Fruit fly (Drosophila melanogaster) whole organism, embryonic: Measurements from ENCODE around the gene CG13454.

Experiments used
- B-H2 ChIP-seq: fragments of 200-800 bp; sonication (Bioruptor generic); optimal IDR thresholded peaks from 2 replicates; lab custom pipeline; 2018; ENCODE audit warnings: missing biosample characterization, mild to moderate bottlenecking, missing genetic modification characterization
- BtbVII ChIP-seq: fragments of 200-800 bp; sonication (Bioruptor generic); optimal IDR thresholded peaks from 3 replicates; lab custom pipeline; 2017; ENCODE audit warnings: missing biosample characterization, mild to moderate bottlenecking, missing genetic modification characterization
- CG11456 ChIP-seq: fragments of 200-800 bp; sonication (Bioruptor generic); IDR thresholded peaks from 3 replicates; pipeline ENCODE4 v1.3.6; 2022; ENCODE audit warnings: missing biosample characterization, missing genetic modification characterization
- CG1233 ChIP-seq: fragments of 200-800 bp; sonication (Bioruptor generic); optimal IDR thresholded peaks from 4 replicates; lab custom pipeline; 2018; ENCODE audit warnings: missing biosample characterization, mild to moderate bottlenecking, missing genetic modification characterization
- CG15269 ChIP-seq: fragments of 200-800 bp; sonication (Bioruptor generic); optimal IDR thresholded peaks from 2 replicates; lab custom pipeline; 2018; ENCODE audit warnings: missing biosample characterization, mild to moderate bottlenecking, missing genetic modification characterization, moderate library complexity
- CG1529 ChIP-seq: fragments of 200-800 bp; sonication (Bioruptor generic); optimal IDR thresholded peaks from 3 replicates; lab custom pipeline; 2018; ENCODE audit warnings: missing biosample characterization, missing genetic modification characterization
- CG2875 ChIP-seq: fragments of 200-800 bp; sonication (Bioruptor generic); optimal IDR thresholded peaks from 2 replicates; lab custom pipeline; 2017; ENCODE audit warnings: missing biosample characterization, mild to moderate bottlenecking, missing genetic modification characterization, missing genetic modification reagents
- CG31224 ChIP-seq: fragments of 200-800 bp; sonication (Bioruptor generic); IDR thresholded peaks from 2 replicates; pipeline ENCODE4 v1.3.6; 2022; ENCODE audit warnings: missing biosample characterization, missing genetic modification characterization
- CG33557 ChIP-seq: fragments of 200-800 bp; sonication (Bioruptor generic); optimal IDR thresholded peaks from 2 replicates; lab custom pipeline; 2019; ENCODE audit warnings: missing biosample characterization, mild to moderate bottlenecking, missing genetic modification characterization, moderate library complexity
- CG4854 ChIP-seq: fragments of 200-800 bp; sonication (Bioruptor generic); optimal IDR thresholded peaks from 2 replicates; lab custom pipeline; 2016; ENCODE audit warnings: missing biosample characterization, missing genetic modification characterization, inconsistent platforms
- CG6813 ChIP-seq: fragments of 200-800 bp; sonication (Bioruptor generic); optimal IDR thresholded peaks from 2 replicates; lab custom pipeline; 2017; ENCODE audit warnings: missing biosample characterization, missing genetic modification characterization, mild to moderate bottlenecking, moderate library complexity, missing genetic modification reagents
- CG7271 ChIP-seq: fragments of 200-800 bp; sonication (Bioruptor generic); optimal IDR thresholded peaks from 2 replicates; lab custom pipeline; 2018; ENCODE audit warnings: missing biosample characterization, mild to moderate bottlenecking, missing genetic modification characterization, moderate library complexity
- CG7786 ChIP-seq: fragments of 200-800 bp; sonication (Bioruptor generic); optimal IDR thresholded peaks from 2 replicates; lab custom pipeline; 2016; ENCODE audit warnings: missing biosample characterization, missing genetic modification characterization
- CG7963 ChIP-seq: fragments of 200-800 bp; sonication (Bioruptor generic); IDR thresholded peaks from 3 replicates; pipeline ENCODE4 v1.3.6; 2022; ENCODE audit warnings: missing biosample characterization, missing genetic modification characterization; ENCODE audit not compliant: partially characterized antibody
- CG8359 ChIP-seq: fragments of 200-800 bp; sonication (Bioruptor generic); optimal IDR thresholded peaks from 2 replicates; lab custom pipeline; 2017; ENCODE audit warnings: missing biosample characterization, mild to moderate bottlenecking, missing genetic modification characterization, borderline replicate concordance
- D ChIP-seq, 2 experiments: fragments of 200-800 bp in 1 of 2; fragments of >200 bp in 1 of 2; sonication (Bioruptor generic) in 1 of 2; optimal IDR thresholded peaks; 2 replicates in 1 of 2; 3 replicates in 1 of 2; lab custom pipeline; 2017; ENCODE audit warnings: mild to moderate bottlenecking in 1 of 2, missing biosample characterization in 1 of 2, missing genetic modification characterization in 1 of 2, missing genetic modification reagents in 1 of 2
- Dbx ChIP-seq: fragments of 200-800 bp; sonication (Bioruptor generic); IDR thresholded peaks from 3 replicates; pipeline ENCODE4 v1.3.6; 2022; ENCODE audit warnings: missing biosample characterization, missing genetic modification characterization
- Dfd ChIP-seq, 2 experiments: fragments of >200 bp; optimal IDR thresholded peaks; 2 replicates each; lab custom pipeline; 2017; ENCODE audit warnings: missing biosample characterization in 2 of 2, missing genetic modification characterization in 2 of 2
- Doc2 ChIP-seq: fragments of 200-800 bp; sonication (Bioruptor generic); IDR thresholded peaks from 2 replicates; pipeline ENCODE4 v1.3.6; 2022; ENCODE audit warnings: missing biosample characterization, missing genetic modification characterization
- ERR ChIP-seq: fragments of 200-800 bp; sonication (Bioruptor generic); optimal IDR thresholded peaks from 2 replicates; lab custom pipeline; 2016; ENCODE audit warnings: missing biosample characterization, missing genetic modification characterization
- HmgD ChIP-seq: fragments of 200-800 bp; sonication (Bioruptor generic); optimal IDR thresholded peaks from 3 replicates; lab custom pipeline; 2016; ENCODE audit warnings: missing biosample characterization, missing genetic modification characterization
- Hr3 ChIP-seq: fragments of 200-800 bp; sonication (Bioruptor generic); optimal IDR thresholded peaks from 3 replicates; lab custom pipeline; 2016; ENCODE audit warnings: missing biosample characterization, missing genetic modification characterization
- Kr ChIP-seq: fragments of 200-800 bp; sonication (Bioruptor generic); optimal IDR thresholded peaks from 2 replicates; lab custom pipeline; 2017; ENCODE audit warnings: missing biosample characterization, mild to moderate bottlenecking, missing genetic modification characterization
- Med ChIP-seq: fragments of 200-800 bp; sonication (Bioruptor generic); peaks from one replicate; lab custom pipeline; 2016; ENCODE audit warnings: missing biosample characterization, missing genetic modification characterization, mild to moderate bottlenecking, inconsistent platforms, moderate library complexity
- NK7.1 ChIP-seq: fragments of 200-800 bp; sonication (Bioruptor generic); optimal IDR thresholded peaks from 3 replicates; lab custom pipeline; 2016; ENCODE audit warnings: missing biosample characterization, missing genetic modification characterization
- Poxn ChIP-seq: fragments of 200-800 bp; sonication (Bioruptor generic); IDR thresholded peaks from 2 replicates; pipeline ENCODE4 v1.3.6; 2022; ENCODE audit warnings: missing biosample characterization, missing genetic modification characterization
- Rx ChIP-seq: fragments of 200-800 bp; sonication (Bioruptor generic); IDR thresholded peaks from 2 replicates; pipeline ENCODE4 v1.3.6; 2022; ENCODE audit warnings: missing biosample characterization, missing genetic modification characterization
- Sox100B ChIP-seq: fragments of 200-800 bp; sonication (Bioruptor generic); optimal IDR thresholded peaks from 3 replicates; lab custom pipeline; 2018; ENCODE audit warnings: missing biosample characterization, mild to moderate bottlenecking, missing genetic modification characterization
- Sry-δ ChIP-seq: fragments of 200-800 bp; sonication (Bioruptor generic); optimal IDR thresholded peaks from 2 replicates; lab custom pipeline; 2016; ENCODE audit warnings: missing biosample characterization, missing genetic modification characterization
- Taf1 ChIP-seq: fragments of 200-800 bp; sonication (Bioruptor generic); IDR thresholded peaks from 2 replicates; pipeline ENCODE4 v1.3.6; 2022; ENCODE audit warnings: missing biosample characterization, missing genetic modification characterization
- Tbp ChIP-seq: fragments of >200 bp; optimal IDR thresholded peaks from 2 replicates; lab custom pipeline; 2018; ENCODE audit warnings: missing biosample characterization, missing genetic modification characterization
- Trl ChIP-seq, 3 experiments: fragments of >200 bp in 2 of 3; fragments of 200-800 bp in 1 of 3; sonication (Bioruptor generic) in 1 of 3; optimal IDR thresholded peaks; 2 replicates in 1 of 3; 3 replicates in 2 of 3; lab custom pipeline; 2016 to 2017; ENCODE audit warnings: missing biosample characterization in 1 of 3, missing genetic modification characterization in 1 of 3
- ab ChIP-seq: fragments of 200-800 bp; sonication (Bioruptor generic); optimal IDR thresholded peaks from 2 replicates; lab custom pipeline; 2016; ENCODE audit warnings: missing biosample characterization, missing genetic modification characterization
- aop ChIP-seq: fragments of 200-800 bp; sonication (Bioruptor generic); IDR thresholded peaks from 2 replicates; pipeline ENCODE4 v1.3.6; 2022; ENCODE audit warnings: missing biosample characterization, missing genetic modification characterization
- dmrt11E ChIP-seq: fragments of 200-800 bp; sonication (Bioruptor generic); optimal IDR thresholded peaks from 3 replicates; lab custom pipeline; 2018; ENCODE audit warnings: missing biosample characterization, mild to moderate bottlenecking, missing genetic modification characterization, moderate library complexity
- dysf ChIP-seq: fragments of 200-800 bp; sonication (Bioruptor generic); IDR thresholded peaks from 3 replicates; pipeline ENCODE4 v1.3.6; 2022; ENCODE audit warnings: missing biosample characterization, missing genetic modification characterization
- esg ChIP-seq: fragments of 200-800 bp; sonication (Bioruptor generic); conservative IDR thresholded peaks from 2 replicates; pipeline ENCODE4 v1.3.6; 2022; ENCODE audit warnings: missing biosample characterization, missing genetic modification characterization
- gcm2 ChIP-seq: fragments of 200-800 bp; sonication (Bioruptor generic); optimal IDR thresholded peaks from 2 replicates; lab custom pipeline; 2016; ENCODE audit warnings: missing biosample characterization, missing genetic modification characterization
- grn ChIP-seq: fragments of 200-800 bp; sonication (Bioruptor generic); optimal IDR thresholded peaks from 3 replicates; lab custom pipeline; 2017; ENCODE audit warnings: missing biosample characterization, missing genetic modification characterization
- gt ChIP-seq: fragments of 200-800 bp; sonication (Bioruptor generic); IDR thresholded peaks from 2 replicates; pipeline ENCODE4 v1.3.6; 2022; ENCODE audit warnings: missing biosample characterization, missing genetic modification characterization
- ken ChIP-seq: fragments of 200-800 bp; sonication (Bioruptor generic); IDR thresholded peaks from 3 replicates; pipeline ENCODE4 v1.3.6; 2022; ENCODE audit warnings: missing biosample characterization, missing genetic modification characterization
- psq ChIP-seq: fragments of 200-800 bp; sonication (Bioruptor generic); optimal IDR thresholded peaks from 2 replicates; lab custom pipeline; 2017; ENCODE audit warnings: missing biosample characterization, missing genetic modification characterization
- row ChIP-seq: fragments of 200-800 bp; sonication (Bioruptor generic); IDR thresholded peaks from 3 replicates; pipeline ENCODE4 v1.3.6; 2022; ENCODE audit warnings: missing biosample characterization, missing genetic modification characterization
- sqz ChIP-seq: fragments of 200-800 bp; sonication (Bioruptor generic); optimal IDR thresholded peaks from 3 replicates; lab custom pipeline; 2018; ENCODE audit warnings: missing biosample characterization, mild to moderate bottlenecking, missing genetic modification characterization
- sr ChIP-seq: fragments of 200-800 bp; sonication (Bioruptor generic); IDR thresholded peaks from 3 replicates; pipeline ENCODE4 v1.3.6; 2022; ENCODE audit warnings: missing biosample characterization, missing genetic modification characterization
- tna ChIP-seq: fragments of 200-800 bp; sonication (Bioruptor generic); IDR thresholded peaks from 2 replicates; pipeline ENCODE4 v1.3.6; 2022; ENCODE audit warnings: missing biosample characterization, missing genetic modification characterization; ENCODE audit not compliant: partially characterized antibody
- trh ChIP-seq: fragments of 200-800 bp; sonication (Bioruptor generic); optimal IDR thresholded peaks from 2 replicates; lab custom pipeline; 2016; ENCODE audit warnings: missing biosample characterization, missing genetic modification characterization
- twi ChIP-seq: fragments of 200-800 bp; optimal IDR thresholded peaks from 2 replicates; lab custom pipeline; 2019; ENCODE audit warnings: missing biosample characterization, mild to moderate bottlenecking, missing genetic modification characterization, moderate library complexity
- unpg ChIP-seq: fragments of 200-800 bp; sonication (Bioruptor generic); optimal IDR thresholded peaks from 3 replicates; lab custom pipeline; 2018; ENCODE audit warnings: missing biosample characterization, mild to moderate bottlenecking, missing genetic modification characterization, moderate library complexity
- zfh2 ChIP-seq: fragments of 200-800 bp; sonication (Bioruptor generic); optimal IDR thresholded peaks from 2 replicates; lab custom pipeline; 2016; ENCODE audit warnings: missing biosample characterization, missing genetic modification characterization

CG13454 gene

dm6 chr3L:15553993-15554644 is 37.3 kb upstream of the CG13454 start, which contains the start of gene AGO2 (continued):
- TF ChIP-seq dysf (GFP tag; lab: Robert Waterston, UW) (no peak), CG33557 (no peak), CG7271 (tag; lab: Kevin White, UChicago) (peak; percentile 48), trh (GFP tag; lab: Kevin White, UChicago) (no peak), Med (GFP tag; lab: Kevin White, UChicago) (peak; percentile 68), Taf1 (GFP tag; lab: Robert Waterston, UW) (no peak), CG1529 (GFP tag; lab: Kevin White, UChicago) (no peak), sr (GFP tag; lab: Robert Waterston, UW) (no peak), CG7963 (GFP tag; lab: Robert Waterston, UW) (peak; percentile 64; the same call in 2 of the 3 replicates), Rx (no peak), esg (GFP tag; lab: Robert Waterston, UW) (no peak), dmrt11E (no peak), Kr (GFP tag; lab: Kevin White, UChicago) (no peak), gcm2 (GFP tag; lab: Kevin White, UChicago) (no peak), unpg (GFP tag; lab: Kevin White, UChicago) (peak; percentile 6), grn (GFP tag; lab: Kevin White, UChicago) (no peak), Dbx (GFP tag; lab: Robert Waterston, UW) (0 out of 3 replicates have a peak, but pooled peaks have one; percentile 34), CG31224 (GFP tag; lab: Robert Waterston, UW) (no peak), CG7786 (GFP tag; lab: Kevin White, UChicago) (no peak), NK7.1 (GFP tag; lab: Kevin White, UChicago) (no peak), ab (no peak), Poxn (GFP tag; lab: Robert Waterston, UW) (no peak), Sox100B (no peak), ERR (GFP tag; lab: Kevin White, UChicago) (no peak), tna (peak; percentile 75), HmgD (GFP tag; lab: Kevin White, UChicago) (peak; percentile 91), Hr3 (no peak), CG2875 (GFP tag; lab: Kevin White, UChicago) (no peak), sqz (GFP tag; lab: Kevin White, UChicago) (no peak), D (optimal IDR thresholded peaks at IDR 0.05; lab: Kevin White, UChicago) (no peak), D (GFP tag; optimal IDR thresholded peaks at IDR 0.05; lab: Kevin White, UChicago) (no peak), row (GFP tag; lab: Robert Waterston, UW) (peak; percentile 31; the same call in 1 of the 3 replicates), psq (GFP tag; lab: Kevin White, UChicago) (no peak), CG15269 (tag; lab: Kevin White, UChicago) (no peak), CG1233 (GFP tag; lab: Kevin White, UChicago) (no peak), Doc2 (GFP tag; lab: Robert Waterston, UW) (no peak), BtbVII (GFP tag; lab: Kevin White, UChicago) (peak; percentile 9), B-H2 (no peak), CG4854 (GFP tag; lab: Kevin White, UChicago) (no peak), Tbp (no peak), Sry-δ (peak; percentile 95), Trl (optimal IDR thresholded peaks at IDR 0.05; lab: Kevin White, UChicago) (no peak), Trl (GFP tag; optimal IDR thresholded peaks at IDR 0.05; lab: Kevin White, UChicago) (no peak), aop (no peak), CG11456 (GFP tag; lab: Robert Waterston, UW) (no peak), Dfd (GFP tag; optimal IDR thresholded peaks at IDR 0.05; lab: Kevin White, UChicago) (no peak), gt (GFP tag; lab: Robert Waterston, UW) (no peak), CG8359 (GFP tag; lab: Kevin White, UChicago) (no peak), twi (tag; lab: Kevin White, UChicago) (peak; percentile 53), zfh2 (GFP tag; lab: Kevin White, UChicago) (peak; percentile 9), ken (GFP tag; lab: Robert Waterston, UW) (no peak), CG6813 (GFP tag; lab: Kevin White, UChicago) (no peak)
